Worm (Caenorhabditis elegans): Measurements from ENCODE around the gene his-37.

his-37 gene

DNA sequence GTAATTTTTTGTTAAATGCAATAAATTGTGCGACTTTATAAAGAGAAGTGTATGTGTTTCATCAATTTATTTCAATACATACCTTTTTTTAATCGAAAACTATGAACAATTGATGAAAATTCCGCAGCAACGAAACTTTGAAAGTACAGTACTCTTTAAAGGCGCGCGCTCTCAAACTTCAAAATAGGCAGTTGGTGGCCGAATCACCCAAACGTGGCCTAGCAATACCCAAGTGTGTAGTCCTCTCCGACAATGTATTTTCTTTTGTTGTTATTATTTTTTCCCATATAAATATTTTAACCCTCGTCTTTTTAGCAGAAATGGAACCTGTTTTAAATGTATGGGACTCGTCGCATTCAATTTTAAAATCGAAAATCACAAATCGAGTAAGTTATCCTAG, 10.4 kb upstream of the his-37 start, which contains the start of gene C50F4.4 (continued):
- peak; percentile 43 for TF ChIP-seq rcor-1 (GFP tag; IDR thresholded peaks at IDR 0.05)
- TF ChIP-seq snpc-4 (GFP tag; optimal IDR thresholded peaks at IDR 0.05), result no peak
- peak in 2 of 4 experiments; percentile 3 to 27 for TF ChIP-seq snpc-4 (tag; optimal IDR thresholded peaks at IDR 0.05)
- peak in 1 of 2 experiments; percentile 32 for TF ChIP-seq rec-8 (tag; optimal IDR thresholded peaks at IDR 0.05)
- TF ChIP-seq ceh-27 (GFP tag; optimal IDR thresholded peaks at IDR 0.05), result peak; percentile 43
- no peak for TF ChIP-seq C06A6.2 (GFP tag; conservative IDR thresholded peaks at IDR 0.05)
- TF ChIP-seq ceh-40 (GFP tag; IDR thresholded peaks at IDR 0.05), result no peak
- no peak for TF ChIP-seq die-1 (tag; optimal IDR thresholded peaks at IDR 0.05)
- 0 out of 2 replicates have a peak, but pooled peaks have one; percentile 18 for TF ChIP-seq Y79H2A.3 (GFP tag; conservative IDR thresholded peaks at IDR 0.05)
- no peak for TF ChIP-seq rpc-1 (optimal IDR thresholded peaks at IDR 0.05)
- no peak for TF ChIP-seq rpc-1 (tag; optimal IDR thresholded peaks at IDR 0.05)
- peak; percentile 33 for TF ChIP-seq ztf-18 (tag; optimal IDR thresholded peaks at IDR 0.05)
- peak in 1 of 2 experiments; percentile 16 for TF ChIP-seq let-607 (tag; optimal IDR thresholded peaks at IDR 0.05)

DNA sequence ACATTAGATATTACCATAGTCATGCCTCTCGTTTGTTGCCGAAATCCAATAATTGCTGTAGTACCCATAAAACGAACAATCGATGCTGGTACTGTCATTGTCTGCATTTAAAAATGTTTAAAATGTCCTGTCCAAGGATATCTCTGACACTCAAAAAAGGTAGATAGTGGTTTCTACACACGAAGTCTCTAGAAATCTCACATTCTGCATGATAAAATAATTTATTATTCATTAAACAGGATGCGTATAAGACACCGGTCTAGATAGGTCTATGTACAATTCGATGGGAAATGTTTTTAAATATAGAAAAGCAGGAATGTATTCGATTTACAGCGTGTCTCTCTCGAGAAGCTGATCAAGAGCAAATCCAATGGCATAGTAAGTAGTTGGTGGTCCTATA, 7.3 kb upstream of the his-37 start, which contains the start of gene C50F4.12:
C50F4.12 (minus strand) TSS at position 101 of the 400 bp plus-strand sequence.
- TF ChIP-seq gei-17 (GFP tag; optimal IDR thresholded peaks at IDR 0.05) (no peak), lin-26 (GFP tag; IDR thresholded peaks at IDR 0.05) (no peak), ccch-3 (GFP tag; optimal IDR thresholded peaks at IDR 0.05) (no peak)

- TF ChIP-seq gei-17 (GFP tag; optimal IDR thresholded peaks at IDR 0.05), result no peak
- TF ChIP-seq madf-6 (GFP tag; IDR thresholded peaks at IDR 0.05), result 0 out of 2 replicates have a peak, but pooled peaks have one; percentile 31
- no peak for TF ChIP-seq ets-4 (GFP tag; optimal IDR thresholded peaks at IDR 0.05)
- TF ChIP-seq hmg-1.2 (GFP tag; IDR thresholded peaks at IDR 0.05), result no peak
- no peak for TF ChIP-seq B0336.3 (GFP tag; IDR thresholded peaks at IDR 0.05)
- no peak for TF ChIP-seq bed-1 (GFP tag; IDR thresholded peaks at IDR 0.05)
- no peak for TF ChIP-seq akir-1 (GFP tag; optimal IDR thresholded peaks at IDR 0.05)
- TF ChIP-seq ekl-4 (GFP tag; IDR thresholded peaks at IDR 0.05), result no peak
- TF ChIP-seq snpc-1.3 (tag; optimal IDR thresholded peaks at IDR 0.05; ENCODE audit: insufficient read depth), result no peak
- TF ChIP-seq nhr-80 (tag; optimal IDR thresholded peaks at IDR 0.05), result no peak
- TF ChIP-seq rcor-1 (GFP tag; IDR thresholded peaks at IDR 0.05), result no peak
- TF ChIP-seq ama-1 (optimal IDR thresholded peaks at IDR 0.05), result no peak
- TF ChIP-seq ama-1 (GFP tag; optimal IDR thresholded peaks at IDR 0.05), result peak in 1 of 2 experiments; percentile 26
- TF ChIP-seq sdz-38 (tag; optimal IDR thresholded peaks at IDR 0.05), result no peak
- no peak for TF ChIP-seq chd-7 (tag; optimal IDR thresholded peaks at IDR 0.05)
- no peak for TF ChIP-seq B0035.1 (tag; optimal IDR thresholded peaks at IDR 0.05)
Observed at ce11 chrV:9541506-9541905, 5.4 kb upstream of the his-37 start, which contains the start of gene C50F4.16. TSS of gene C50F4.16 (minus strand) at chrV:9541606.

DNA sequence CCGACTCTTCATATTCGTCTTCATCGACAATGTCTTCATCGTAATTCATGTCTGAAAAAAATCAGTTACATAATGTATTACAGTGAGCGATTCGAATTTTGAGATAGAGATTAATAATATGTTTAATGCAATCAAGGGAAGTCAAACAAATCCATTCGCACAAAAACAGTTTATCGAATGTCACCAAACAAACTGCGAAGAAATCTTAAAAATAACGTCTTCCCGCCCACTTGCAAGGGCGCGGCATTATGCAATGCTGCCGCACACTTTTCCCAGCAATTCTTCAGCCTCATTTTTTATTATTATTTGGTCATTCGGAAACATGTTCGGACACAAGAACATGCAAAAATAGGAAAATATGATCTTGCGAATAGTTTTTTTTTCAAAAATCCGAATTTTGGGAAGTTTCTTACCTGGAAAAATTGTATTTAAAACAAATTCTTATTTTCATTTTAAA, 2.7 kb upstream of the his-37 start, which contains the start of gene mdf-1:
mdf-1 (minus strand) TSS at position 51 of the 457 bp plus-strand sequence.
- no peak for TF ChIP-seq cebp-2 (GFP tag; IDR thresholded peaks at IDR 0.05)
- TF ChIP-seq repo-1 (tag; optimal IDR thresholded peaks at IDR 0.05), result peak; percentile 57
- no peak for TF ChIP-seq nhr-179 (tag; optimal IDR thresholded peaks at IDR 0.05)
- TF ChIP-seq hmg-1.2 (GFP tag; IDR thresholded peaks at IDR 0.05), result 0 out of 2 replicates have a peak, but pooled peaks have one; percentile 12
- no peak for TF ChIP-seq athp-1 (tag; optimal IDR thresholded peaks at IDR 0.05)
- TF ChIP-seq F33H1.4 (GFP tag; IDR thresholded peaks at IDR 0.05), result no peak
- peak; percentile 59 for TF ChIP-seq efl-1 (GFP tag; optimal IDR thresholded peaks at IDR 0.05)
- peak; percentile 45 for TF ChIP-seq attf-5 (GFP tag; optimal IDR thresholded peaks at IDR 0.05)
- peak; percentile 56 for TF ChIP-seq nhr-80 (tag; optimal IDR thresholded peaks at IDR 0.05)
- TF ChIP-seq dpl-1 (GFP tag; optimal IDR thresholded peaks at IDR 0.05), result peak; percentile 55
- TF ChIP-seq F57C9.4 (tag; optimal IDR thresholded peaks at IDR 0.05), result no peak
- peak; percentile 53 for TF ChIP-seq tbp1 (GFP tag; optimal IDR thresholded peaks at IDR 0.05)
- peak; percentile 74 for TF ChIP-seq lin-54 (GFP tag; optimal IDR thresholded peaks at IDR 0.05)
- peak; percentile 34; the same call in 1 of the 2 replicates for TF ChIP-seq nfyb-1 (GFP tag; IDR thresholded peaks at IDR 0.05)
- peak; percentile 58 for TF ChIP-seq ZK185.1 (tag; optimal IDR thresholded peaks at IDR 0.05; ENCODE audit: poor library complexity, severe bottlenecking)
- TF ChIP-seq mcd-1 (GFP tag; IDR thresholded peaks at IDR 0.05), result peak; percentile 48
- TF ChIP-seq F52B5.7 (tag; optimal IDR thresholded peaks at IDR 0.05), result no peak
- peak; percentile 60 for TF ChIP-seq ceh-27 (GFP tag; optimal IDR thresholded peaks at IDR 0.05)

All from whole organism, young adult.